Worm (Caenorhabditis elegans) whole organism, L3 larva: ENCODE measurements around the gene ZK470.1.

Source experiments
- elt-2 ChIP-seq: sonication (generic microtip); optimal IDR thresholded peaks from 2 replicates; lab custom pipeline; 2016; ENCODE audit warnings: missing genetic modification reagents, mild to moderate bottlenecking, missing genetic modification characterization, missing compliant biosample characterization
- fos-1 ChIP-seq: fragments of 150-350 bp; optimal IDR thresholded peaks from 2 replicates; lab custom pipeline; 2014; ENCODE audit warnings: missing biosample characterization, missing genetic modification characterization
- nfya-1 ChIP-seq: sonication (generic microtip); optimal IDR thresholded peaks from 2 replicates; lab custom pipeline; 2017; ENCODE audit warnings: missing genetic modification characterization, mild to moderate bottlenecking, missing compliant biosample characterization, antibody characterized with exemption, moderate library complexity; ENCODE audit not compliant: insufficient read depth
- nhr-28 ChIP-seq: fragments of 150-350 bp; optimal IDR thresholded peaks from 2 replicates; lab custom pipeline; 2014; ENCODE audit warnings: missing biosample characterization, missing genetic modification characterization
- snpc-4 ChIP-seq: fragments of 150-350 bp; optimal IDR thresholded peaks from 2 replicates; lab custom pipeline; 2014; ENCODE audit warnings: missing biosample characterization, missing genetic modification characterization

DNA sequence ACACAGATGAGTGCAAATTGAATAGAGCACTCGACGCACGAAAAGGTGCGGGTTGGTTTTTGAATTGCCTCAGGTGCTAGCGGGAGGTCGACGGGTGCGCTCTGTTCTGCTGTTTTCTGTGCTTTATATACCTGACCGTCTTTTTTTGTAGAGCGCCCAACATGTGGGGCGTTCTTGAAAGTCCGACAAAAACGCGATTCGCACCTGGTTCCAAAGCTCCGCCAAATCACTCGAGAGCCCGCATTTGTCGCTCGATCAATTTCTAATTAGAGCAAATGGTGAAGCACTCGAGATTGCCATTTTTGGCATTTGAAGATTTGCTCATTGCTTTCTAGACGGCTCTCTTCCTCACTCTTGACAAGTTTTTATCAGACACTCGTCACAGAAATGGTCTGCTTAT, 13.9 kb downstream of the ZK470.1 start, which contains the start of gene ZK470.6:
- TF ChIP-seq elt-2 (tag; lab: Kevin White, UChicago): no peak
- no peak for TF ChIP-seq snpc-4
- no peak for TF ChIP-seq nfya-1 (tag; lab: Kevin White, UChicago)
- no peak for TF ChIP-seq nhr-28 (tag; lab: Kevin White, UChicago)
- no peak for TF ChIP-seq fos-1 (tag; lab: Kevin White, UChicago)
